Fruit fly (Drosophila melanogaster): ENCODE data around the gene CG32191.

Gene CG32191

DNA sequence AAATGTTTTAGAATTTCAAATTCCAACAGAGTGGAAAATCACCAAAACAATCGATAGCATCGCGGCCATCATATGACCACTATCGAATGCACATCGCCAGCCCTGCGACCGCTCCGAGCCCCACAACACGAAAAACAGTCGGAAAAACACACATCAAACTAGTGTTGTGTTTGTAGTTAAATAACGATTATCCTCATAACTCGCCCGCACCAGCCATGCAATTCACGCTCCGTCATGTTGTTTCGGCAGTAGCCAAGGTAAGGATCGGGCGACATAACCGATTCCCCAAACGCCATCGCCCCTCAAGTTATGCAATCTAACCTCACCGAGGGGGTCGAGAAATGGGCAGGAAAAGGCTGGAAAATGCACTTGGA lies 38.0 kb upstream of the CG32191 start (continued):
- no peak for TF ChIP-seq run (tag; optimal IDR thresholded peaks at IDR 0.05)
- TF ChIP-seq Hmx (GFP tag; optimal IDR thresholded peaks at IDR 0.05), result no peak
- TF ChIP-seq Nf-YB (GFP tag; optimal IDR thresholded peaks at IDR 0.05), result no peak
- TF ChIP-seq ttk (GFP tag; IDR thresholded peaks at IDR 0.05), result no peak
- TF ChIP-seq CG16779 (GFP tag; IDR thresholded peaks at IDR 0.05), result no peak
- TF ChIP-seq mld (GFP tag; IDR thresholded peaks at IDR 0.05; ENCODE audit: partially characterized antibody), result peak; percentile 66; the same call in 1 of the 3 replicates
- no peak for TF ChIP-seq gcm (GFP tag; optimal IDR thresholded peaks at IDR 0.05)
- TF ChIP-seq stc (GFP tag; IDR thresholded peaks at IDR 0.05), result no peak
- no peak for TF ChIP-seq CG14667 (GFP tag; IDR thresholded peaks at IDR 0.05)
- peak; percentile 30 for TF ChIP-seq Dp (GFP tag; optimal IDR thresholded peaks at IDR 0.05)
- no peak for TF ChIP-seq dpn (GFP tag; optimal IDR thresholded peaks at IDR 0.05)
- peak; percentile 30 for TF ChIP-seq fu2 (GFP tag; optimal IDR thresholded peaks at IDR 0.05)
- no peak for TF ChIP-seq exex (tag; optimal IDR thresholded peaks at IDR 0.05)
- no peak for TF ChIP-seq NC2α (GFP tag; optimal IDR thresholded peaks at IDR 0.05)
- TF ChIP-seq Hey (tag; optimal IDR thresholded peaks at IDR 0.05), result no peak
- no peak for TF ChIP-seq Mrtf (GFP tag; IDR thresholded peaks at IDR 0.05)
- no peak for TF ChIP-seq disco-r (GFP tag; optimal IDR thresholded peaks at IDR 0.05)
- no peak for TF ChIP-seq Antp (GFP tag; optimal IDR thresholded peaks at IDR 0.05)
- no peak for TF ChIP-seq Taf1 (GFP tag; IDR thresholded peaks at IDR 0.05)
- no peak for TF ChIP-seq sd (tag; optimal IDR thresholded peaks at IDR 0.05)
- TF ChIP-seq hb (GFP tag; IDR thresholded peaks at IDR 0.05; ENCODE audit: partially characterized antibody), result peak; percentile 71
- TF ChIP-seq HLH54F (GFP tag; optimal IDR thresholded peaks at IDR 0.05), result no peak
- no peak for TF ChIP-seq CG2678 (tag; optimal IDR thresholded peaks at IDR 0.05)

DNA sequence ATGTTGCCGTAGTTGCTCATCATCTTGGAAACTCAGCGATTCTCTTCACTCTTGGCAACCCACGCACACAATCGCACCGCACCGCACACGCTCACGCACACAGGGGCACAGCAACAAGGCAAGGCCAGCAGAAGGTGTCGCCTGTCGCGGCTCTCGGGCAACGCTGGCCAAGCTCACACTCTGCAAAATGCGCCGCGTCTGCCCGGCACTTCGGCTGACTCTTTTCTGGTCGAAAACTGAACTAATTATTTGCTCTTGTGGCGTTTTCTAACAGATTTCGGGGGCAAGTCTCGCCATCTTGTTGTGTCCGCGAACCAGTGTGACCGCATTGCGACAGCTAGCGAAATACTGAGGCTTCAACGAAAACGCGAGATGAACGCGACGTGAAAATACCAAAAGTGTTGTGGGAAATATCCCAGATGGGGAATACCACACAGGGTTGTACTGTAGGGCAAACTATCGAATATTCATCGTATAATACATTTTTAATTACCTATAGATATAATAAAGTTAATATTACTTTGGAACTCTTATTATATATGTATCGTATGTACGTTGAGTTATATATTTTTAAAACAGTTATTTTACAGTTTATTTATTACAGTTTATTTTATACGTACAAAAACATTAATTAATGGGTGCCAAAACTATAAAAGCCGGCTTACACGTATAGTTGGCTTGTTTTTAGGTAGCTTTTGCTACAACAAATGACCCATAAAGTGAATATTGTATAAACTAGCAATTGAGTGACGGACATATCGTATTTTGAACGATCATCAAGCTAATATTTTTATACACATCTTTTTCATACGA lies 37.4 kb upstream of the CG32191 start, which contains the start of the genes MED19 and CG7430:
MED19 (minus strand) TSS at position 333 of the 813 bp plus-strand sequence.
CG7430 (plus strand) TSS at position 748 of the 813 bp plus-strand sequence.
- peak; percentile 100 for TF ChIP-seq MESR4 (GFP tag; optimal IDR thresholded peaks at IDR 0.05)
- no peak for TF ChIP-seq CG6689 (GFP tag; IDR thresholded peaks at IDR 0.05)
- peak; percentile 61 for TF ChIP-seq CG1603 (tag; optimal IDR thresholded peaks at IDR 0.05)
- TF ChIP-seq CG7928 (GFP tag; optimal IDR thresholded peaks at IDR 0.05), result peak; percentile 62
- peak; percentile 9; the same call in 1 of the 2 replicates for TF ChIP-seq ato (GFP tag; IDR thresholded peaks at IDR 0.05; ENCODE audit: partially characterized antibody)
- TF ChIP-seq zen2 (GFP tag; IDR thresholded peaks at IDR 0.05; ENCODE audit: partially characterized antibody), result no peak
- TF ChIP-seq slbo (GFP tag; IDR thresholded peaks at IDR 0.05), result peak; percentile 24; the same call in 1 of the 2 replicates
- TF ChIP-seq CG13894 (tag; optimal IDR thresholded peaks at IDR 0.05), result peak; percentile 17
- TF ChIP-seq E2f2 (GFP tag; IDR thresholded peaks at IDR 0.05), result peak; percentile 32
- TF ChIP-seq CG10147 (GFP tag; optimal IDR thresholded peaks at IDR 0.05), result peak; percentile 27
- no peak for TF ChIP-seq sqz (GFP tag; optimal IDR thresholded peaks at IDR 0.05)
- TF ChIP-seq Hr3 (GFP tag; optimal IDR thresholded peaks at IDR 0.05), result no peak
- peak; percentile 48 for TF ChIP-seq mirr (GFP tag; optimal IDR thresholded peaks at IDR 0.05)
- TF ChIP-seq CG14965 (GFP tag; optimal IDR thresholded peaks at IDR 0.05; ENCODE audit: borderline replicate concordance), result no peak
- TF ChIP-seq CG33213 (GFP tag; optimal IDR thresholded peaks at IDR 0.05), result peak; percentile 45
- no peak for TF ChIP-seq fd102C (GFP tag; optimal IDR thresholded peaks at IDR 0.05)
- peak; percentile 51 for TF ChIP-seq CG7271 (tag; optimal IDR thresholded peaks at IDR 0.05)
- TF ChIP-seq Atf3 (GFP tag; optimal IDR thresholded peaks at IDR 0.05), result no peak
- no peak for TF ChIP-seq CG11695 (GFP tag; IDR thresholded peaks at IDR 0.05)
- TF ChIP-seq vvl (GFP tag; IDR thresholded peaks at IDR 0.05), result peak; percentile 20; the same call in 1 of the 2 replicates
- TF ChIP-seq Pdp1 (GFP tag; optimal IDR thresholded peaks at IDR 0.05), result peak in 1 of 2 experiments; percentile 17
- no peak for TF ChIP-seq gce (GFP tag; IDR thresholded peaks at IDR 0.05)
- peak; percentile 48 for TF ChIP-seq HLH4C (GFP tag; IDR thresholded peaks at IDR 0.05; ENCODE audit: partially characterized antibody)
- no peak for TF ChIP-seq psq (GFP tag; optimal IDR thresholded peaks at IDR 0.05)
- no peak for TF ChIP-seq ara (GFP tag; IDR thresholded peaks at IDR 0.05)
- peak; percentile 36; the same call in 1 of the 2 replicates for TF ChIP-seq Adf1 (GFP tag; IDR thresholded peaks at IDR 0.05)
- peak; percentile 20 for TF ChIP-seq CG9437 (GFP tag; optimal IDR thresholded peaks at IDR 0.05)

Data from whole organism, embryonic.